Worm (Caenorhabditis elegans): Measurements from ENCODE around the gene srh-299.

ce11 chrV:15900564-15900963 lies 37.4 kb downstream of the srh-299 start:
- no peak for TF ChIP-seq ceh-6 (GFP tag; optimal IDR thresholded peaks at IDR 0.05)
- TF ChIP-seq fkh-6 (tag; optimal IDR thresholded peaks at IDR 0.05), result no peak
- TF ChIP-seq nfya-1 (tag; optimal IDR thresholded peaks at IDR 0.05), result no peak
- no peak for TF ChIP-seq ceh-9 (tag; optimal IDR thresholded peaks at IDR 0.05)

All from whole organism, late embryonic.